Fruit fly (Drosophila melanogaster): Measurements from ENCODE around the gene CG14851.

dm6 chr3R:14520749-14521148 is 41.4 kb upstream of the CG14851 start, which contains the start of gene Cyp313a1:
- TF ChIP-seq CTCF (optimal IDR thresholded peaks at IDR 0.05) (no peak), CG8478 (optimal IDR thresholded peaks at IDR 0.05) (no peak)
